Worm (Caenorhabditis elegans): ENCODE results near the gene swsn-3.

swsn-3 gene

DNA sequence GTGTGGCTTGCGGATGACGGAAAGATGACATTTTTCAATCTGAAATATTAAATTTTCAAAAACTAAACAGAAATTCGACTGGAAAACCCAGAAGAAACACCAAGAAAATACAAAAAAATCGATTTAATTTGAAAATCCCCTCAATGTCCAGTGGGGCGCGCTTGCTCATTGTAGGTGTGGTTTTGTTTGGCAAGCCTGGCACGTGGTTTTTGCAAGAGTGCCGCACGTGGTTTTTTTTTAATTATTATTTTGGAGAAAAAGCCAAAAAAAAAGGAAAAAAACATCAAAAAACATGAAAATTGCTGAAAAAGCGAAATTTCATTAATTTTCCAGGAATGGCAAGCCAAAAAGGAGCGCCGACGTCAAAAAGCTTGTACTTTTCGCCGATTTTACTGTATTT is at the start of gene swsn-3 (continued):
- no peak for TF ChIP-seq hlh-12 (tag; optimal IDR thresholded peaks at IDR 0.05)
- 0 out of 2 replicates have a peak, but pooled peaks have one; percentile 39 for TF ChIP-seq ztf-25 (GFP tag; IDR thresholded peaks at IDR 0.05)
- no peak for TF ChIP-seq nhr-120 (GFP tag; IDR thresholded peaks at IDR 0.05)
- TF ChIP-seq nhr-179 (tag; optimal IDR thresholded peaks at IDR 0.05): no peak
- TF ChIP-seq zim-3 (tag; optimal IDR thresholded peaks at IDR 0.05): no peak
- TF ChIP-seq atf-7 (tag; optimal IDR thresholded peaks at IDR 0.05): peak; percentile 7
- no peak for TF ChIP-seq hrde-1 (tag; optimal IDR thresholded peaks at IDR 0.05; ENCODE audit: borderline replicate concordance)
- no peak for TF ChIP-seq ccch-3 (GFP tag; optimal IDR thresholded peaks at IDR 0.05)
- TF ChIP-seq egl-18 (GFP tag; IDR thresholded peaks at IDR 0.05): no peak
- peak; percentile 42 for TF ChIP-seq madf-8 (GFP tag; conservative IDR thresholded peaks at IDR 0.05)
- 0 out of 2 replicates have a peak, but pooled peaks have one; percentile 15 for TF ChIP-seq let-526 (GFP tag; IDR thresholded peaks at IDR 0.05)
- TF ChIP-seq nhr-80 (tag; optimal IDR thresholded peaks at IDR 0.05): peak; percentile 43
- peak; percentile 73 for TF ChIP-seq B0336.3 (GFP tag; IDR thresholded peaks at IDR 0.05)
- TF ChIP-seq ekl-4 (GFP tag; IDR thresholded peaks at IDR 0.05): no peak; the same call in 1 of the 2 replicates
- TF ChIP-seq ztf-18 (tag; optimal IDR thresholded peaks at IDR 0.05): peak; percentile 57
- no peak for TF ChIP-seq mes-4 (tag; optimal IDR thresholded peaks at IDR 0.05)
- TF ChIP-seq Y56A3A.18 (GFP tag; IDR thresholded peaks at IDR 0.05): peak; percentile 83; the same call in 1 of the 2 replicates
- peak; percentile 72 for TF ChIP-seq B0019.2 (GFP tag; conservative IDR thresholded peaks at IDR 0.05)
- peak; percentile 55 for TF ChIP-seq K12H6.12 (tag; optimal IDR thresholded peaks at IDR 0.05)
- 0 out of 2 replicates have a peak, but pooled peaks have one; percentile 14 for TF ChIP-seq egrh-3 (GFP tag; IDR thresholded peaks at IDR 0.05)
- TF ChIP-seq egl-44 (GFP tag; IDR thresholded peaks at IDR 0.05): no peak
- TF ChIP-seq nfya-1 (tag; optimal IDR thresholded peaks at IDR 0.05; ENCODE audit: borderline replicate concordance, insufficient read depth): no peak
- TF ChIP-seq lag-1 (GFP tag; IDR thresholded peaks at IDR 0.05): no peak
- TF ChIP-seq ZK185.1 (tag; optimal IDR thresholded peaks at IDR 0.05; ENCODE audit: poor library complexity, severe bottlenecking): no peak
- TF ChIP-seq nfyb-1 (GFP tag; IDR thresholded peaks at IDR 0.05): peak; percentile 77
- peak; percentile 24 for TF ChIP-seq T07F8.4 (tag; optimal IDR thresholded peaks at IDR 0.05)
- TF ChIP-seq lin-40 (tag; optimal IDR thresholded peaks at IDR 0.05): peak; percentile 80
- peak; percentile 60 for TF ChIP-seq tbp1 (GFP tag; optimal IDR thresholded peaks at IDR 0.05)
- TF ChIP-seq D2030.7 (GFP tag; IDR thresholded peaks at IDR 0.05): peak; percentile 79
- no peak for TF ChIP-seq F39B2.1 (GFP tag; IDR thresholded peaks at IDR 0.05)

DNA sequence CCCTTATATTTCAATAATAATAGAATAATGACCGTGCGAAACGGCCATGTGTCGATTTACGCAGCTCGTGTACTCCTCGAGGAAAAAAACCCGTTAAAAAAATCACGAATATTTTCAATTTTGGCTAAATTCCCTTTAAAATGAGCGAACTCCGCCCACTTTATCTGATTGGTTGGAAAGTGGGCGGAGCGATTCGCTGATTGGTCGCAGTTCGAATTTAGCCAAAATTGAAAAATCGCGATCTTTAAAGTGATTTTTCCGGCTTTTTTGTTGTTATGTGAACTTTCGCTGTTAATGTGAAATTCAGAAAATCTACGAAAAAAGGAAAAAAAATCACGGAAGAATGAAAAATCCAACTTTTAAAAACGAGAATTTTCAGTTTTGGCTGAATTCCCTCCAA is 49.4 kb upstream of the swsn-3 start:
- TF ChIP-seq madf-8 (GFP tag; conservative IDR thresholded peaks at IDR 0.05): no peak
- no peak for TF ChIP-seq C06A6.2 (GFP tag; conservative IDR thresholded peaks at IDR 0.05)
- TF ChIP-seq nfyb-1 (GFP tag; IDR thresholded peaks at IDR 0.05): peak; percentile 31; the same call in 1 of the 2 replicates
- no peak for TF ChIP-seq snpc-4 (GFP tag; optimal IDR thresholded peaks at IDR 0.05)
- no peak for TF ChIP-seq snpc-4 (tag; optimal IDR thresholded peaks at IDR 0.05)
- TF ChIP-seq ama-1 (optimal IDR thresholded peaks at IDR 0.05): no peak
- TF ChIP-seq ama-1 (GFP tag; optimal IDR thresholded peaks at IDR 0.05): no peak

DNA sequence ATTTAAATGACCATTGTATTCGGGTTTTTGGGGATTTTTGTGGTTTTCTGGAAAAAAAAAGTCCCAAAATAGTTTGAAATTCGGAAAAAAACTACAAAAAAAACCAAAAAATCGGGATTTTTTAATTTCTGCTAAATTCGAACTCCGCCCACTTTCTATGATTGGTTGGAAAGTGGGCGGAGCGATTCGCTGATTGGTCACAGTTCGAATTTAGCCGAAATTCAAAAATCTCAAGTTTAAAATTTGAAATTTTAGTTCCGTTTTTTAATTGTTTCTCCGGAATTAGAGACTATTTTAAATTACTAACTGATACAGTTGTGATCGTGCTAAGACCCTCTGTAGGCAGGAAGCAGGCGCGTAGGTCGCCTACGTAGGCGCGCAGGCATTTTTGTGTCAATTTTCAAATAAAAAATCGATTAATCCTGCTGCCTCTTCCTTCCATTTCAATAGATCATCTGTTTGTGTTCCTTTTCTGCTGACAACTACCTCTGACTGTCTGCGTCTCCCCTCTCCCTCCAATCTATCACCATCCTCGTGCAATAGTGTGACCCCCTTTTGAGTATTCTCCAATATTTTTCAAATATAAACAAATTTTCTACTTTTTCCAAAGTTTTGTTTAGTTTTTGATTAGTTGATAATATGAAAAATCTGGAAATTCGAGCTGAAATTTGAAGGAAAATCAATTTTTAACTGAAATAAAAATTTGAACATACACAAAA is 47.9 kb upstream of the swsn-3 start:
- TF ChIP-seq akir-1 (GFP tag; optimal IDR thresholded peaks at IDR 0.05): no peak
- no peak for TF ChIP-seq aptf-3 (GFP tag; IDR thresholded peaks at IDR 0.05)
- no peak for TF ChIP-seq Y53F4B.3 (GFP tag; IDR thresholded peaks at IDR 0.05)
- TF ChIP-seq Y79H2A.3 (GFP tag; conservative IDR thresholded peaks at IDR 0.05): no peak
- TF ChIP-seq nfyb-1 (GFP tag; IDR thresholded peaks at IDR 0.05): peak; percentile 91
- TF ChIP-seq hsf-1 (GFP tag; IDR thresholded peaks at IDR 0.05): no peak
- peak; percentile 94 for TF ChIP-seq hmg-1.2 (GFP tag; IDR thresholded peaks at IDR 0.05)
- no peak for TF ChIP-seq F23B12.7 (tag; optimal IDR thresholded peaks at IDR 0.05; ENCODE audit: insufficient read depth)
- no peak for TF ChIP-seq repo-1 (tag; optimal IDR thresholded peaks at IDR 0.05)

Measured in whole organism, young adult.